Fruit fly (Drosophila melanogaster) whole organism, embryonic: Measurements from ENCODE around the gene hang.
A peak's percentile ranks its signal among the peaks of the same experiment; 100 is the strongest.

Experiments
- Adf1 ChIP-seq: fragments of 200-800 bp; sonication (Bioruptor generic); IDR thresholded peaks from 2 replicates; pipeline ENCODE4 v1.3.6; 2022; ENCODE audit warnings: missing biosample characterization, missing genetic modification characterization
- Antp ChIP-seq: fragments of 200-800 bp; sonication (Bioruptor generic); optimal IDR thresholded peaks from 3 replicates; lab custom pipeline; 2016; ENCODE audit warnings: missing biosample characterization, missing genetic modification characterization
- B-H1 ChIP-seq: fragments of 200-800 bp; sonication (Bioruptor generic); IDR thresholded peaks from 3 replicates; pipeline ENCODE4 v1.3.6; 2022; ENCODE audit warnings: missing biosample characterization, missing genetic modification characterization
- CG10267 ChIP-seq: fragments of 200-800 bp; sonication (Bioruptor generic); optimal IDR thresholded peaks from 2 replicates; lab custom pipeline; 2018; ENCODE audit warnings: missing biosample characterization, mild to moderate bottlenecking, missing genetic modification characterization, moderate library complexity
- CG10366 ChIP-seq: fragments of 200-800 bp; sonication (Bioruptor generic); IDR thresholded peaks from 2 replicates; pipeline ENCODE4 v1.3.6; 2022; ENCODE audit warnings: missing biosample characterization, missing genetic modification characterization
- CG10462 ChIP-seq: fragments of 200-800 bp; sonication (Bioruptor generic); optimal IDR thresholded peaks from 2 replicates; lab custom pipeline; 2016; ENCODE audit warnings: missing biosample characterization, missing genetic modification characterization
- CG10543 ChIP-seq: fragments of 200-800 bp; sonication (Bioruptor generic); optimal IDR thresholded peaks from 3 replicates; lab custom pipeline; 2017; ENCODE audit warnings: missing biosample characterization, mild to moderate bottlenecking, missing genetic modification characterization, moderate library complexity
- CG11723 ChIP-seq: fragments of 200-800 bp; sonication (Bioruptor generic); optimal IDR thresholded peaks from 2 replicates; lab custom pipeline; 2017; ENCODE audit warnings: missing biosample characterization, mild to moderate bottlenecking, missing genetic modification characterization
- CG13123 ChIP-seq: fragments of 200-800 bp; sonication (Bioruptor generic); optimal IDR thresholded peaks from 2 replicates; lab custom pipeline; 2016; ENCODE audit warnings: missing biosample characterization, missing genetic modification characterization
- CG13424 ChIP-seq: fragments of 200-800 bp; sonication (Bioruptor generic); optimal IDR thresholded peaks from 2 replicates; lab custom pipeline; 2019; ENCODE audit warnings: missing biosample characterization, mild to moderate bottlenecking, missing genetic modification characterization, moderate library complexity
- CG13624 ChIP-seq: fragments of 200-800 bp; sonication (Bioruptor generic); optimal IDR thresholded peaks from 2 replicates; lab custom pipeline; 2016; ENCODE audit warnings: missing biosample characterization, missing genetic modification characterization
- CG15269 ChIP-seq: fragments of 200-800 bp; sonication (Bioruptor generic); optimal IDR thresholded peaks from 2 replicates; lab custom pipeline; 2018; ENCODE audit warnings: missing biosample characterization, mild to moderate bottlenecking, missing genetic modification characterization, moderate library complexity
- CG15601 ChIP-seq: fragments of 200-800 bp; sonication (Bioruptor generic); optimal IDR thresholded peaks from 3 replicates; lab custom pipeline; 2019; ENCODE audit warnings: missing biosample characterization, mild to moderate bottlenecking, missing genetic modification characterization, moderate library complexity
- CG16813 ChIP-seq: fragments of 200-800 bp; sonication (Bioruptor generic); IDR thresholded peaks from 3 replicates; pipeline ENCODE4 v1.3.6; 2022; ENCODE audit warnings: missing biosample characterization, missing genetic modification characterization; ENCODE audit not compliant: partially characterized antibody
- CG17829 ChIP-seq: fragments of 200-800 bp; optimal IDR thresholded peaks from 2 replicates; lab custom pipeline; 2019; ENCODE audit warnings: missing biosample characterization, mild to moderate bottlenecking, missing genetic modification characterization, moderate library complexity
- CG1792 ChIP-seq: fragments of 200-800 bp; sonication (Bioruptor generic); optimal IDR thresholded peaks from 2 replicates; lab custom pipeline; 2016; ENCODE audit warnings: missing biosample characterization, missing genetic modification characterization
- CG32772 ChIP-seq: fragments of 200-800 bp; sonication (Bioruptor generic); IDR thresholded peaks from 2 replicates; pipeline ENCODE4 v1.3.6; 2022; ENCODE audit warnings: missing biosample characterization, missing genetic modification characterization
- CG3726 ChIP-seq: fragments of 200-800 bp; sonication (Bioruptor generic); IDR thresholded peaks from 3 replicates; pipeline ENCODE4, ENCODE4 v1.3.6; 2022; ENCODE audit warnings: missing biosample characterization, missing genetic modification characterization
- CG6683 ChIP-seq: fragments of 200-800 bp; sonication (Bioruptor generic); optimal IDR thresholded peaks from 2 replicates; lab custom pipeline; 2017; ENCODE audit warnings: missing biosample characterization, mild to moderate bottlenecking, missing genetic modification characterization, missing genetic modification reagents
- CG6813 ChIP-seq: fragments of 200-800 bp; sonication (Bioruptor generic); optimal IDR thresholded peaks from 2 replicates; lab custom pipeline; 2017; ENCODE audit warnings: missing biosample characterization, missing genetic modification characterization, mild to moderate bottlenecking, moderate library complexity, missing genetic modification reagents
- CG6854 ChIP-seq: fragments of 200-800 bp; sonication (Bioruptor generic); optimal IDR thresholded peaks from 3 replicates; lab custom pipeline; 2017; ENCODE audit warnings: missing biosample characterization, mild to moderate bottlenecking, missing genetic modification characterization
- CG9437 ChIP-seq: fragments of 200-800 bp; sonication (Bioruptor generic); optimal IDR thresholded peaks from 2 replicates; lab custom pipeline; 2018; ENCODE audit warnings: missing biosample characterization, mild to moderate bottlenecking, missing genetic modification characterization
- CTCF ChIP-seq: fragments of 200-800 bp; sonication (Bioruptor generic); optimal IDR thresholded peaks from 2 replicates; lab custom pipeline; 2017; ENCODE audit warnings: missing biosample characterization, mild to moderate bottlenecking, missing genetic modification characterization, moderate library complexity
- Dad ChIP-seq: fragments of 200-800 bp; sonication (Bioruptor generic); optimal IDR thresholded peaks from 3 replicates; lab custom pipeline; 2016; ENCODE audit warnings: missing biosample characterization, missing genetic modification characterization
- E2f2 ChIP-seq: fragments of 200-800 bp; sonication (Bioruptor generic); IDR thresholded peaks from 2 replicates; pipeline ENCODE4 v1.3.6; 2022; ENCODE audit warnings: missing biosample characterization, missing genetic modification characterization
- Elba2 ChIP-seq: fragments of 200-800 bp; sonication (Bioruptor generic); optimal IDR thresholded peaks from 3 replicates; lab custom pipeline; 2016; ENCODE audit warnings: missing biosample characterization, missing genetic modification characterization
- Gug ChIP-seq: fragments of 200-800 bp; sonication (Bioruptor generic); IDR thresholded peaks from 4 replicates; pipeline ENCODE4 v1.3.6; 2022; ENCODE audit warnings: missing biosample characterization, missing genetic modification characterization
- Lhr ChIP-seq: fragments of 200-800 bp; sonication (Bioruptor generic); optimal IDR thresholded peaks from 3 replicates; lab custom pipeline; 2017; ENCODE audit warnings: mild to moderate bottlenecking, missing biosample characterization, missing genetic modification reagents, missing genetic modification characterization
- Lim3 ChIP-seq: fragments of 200-800 bp; sonication (Bioruptor generic); IDR thresholded peaks from 2 replicates; pipeline ENCODE4 v1.3.6; 2022; ENCODE audit warnings: missing biosample characterization, missing genetic modification characterization
- Mad ChIP-seq: fragments of 200-800 bp; sonication (Bioruptor generic); optimal IDR thresholded peaks from 2 replicates; lab custom pipeline; 2016; ENCODE audit warnings: missing biosample characterization, missing genetic modification characterization
- NfI ChIP-seq: fragments of 200-800 bp; sonication (Bioruptor generic); optimal IDR thresholded peaks from 3 replicates; lab custom pipeline; 2018; ENCODE audit warnings: missing biosample characterization, mild to moderate bottlenecking, missing genetic modification characterization, moderate library complexity
- Taf1 ChIP-seq: fragments of 200-800 bp; sonication (Bioruptor generic); IDR thresholded peaks from 2 replicates; pipeline ENCODE4 v1.3.6; 2022; ENCODE audit warnings: missing biosample characterization, missing genetic modification characterization
- ac ChIP-seq: fragments of 200-800 bp; sonication (Bioruptor generic); optimal IDR thresholded peaks from 3 replicates; lab custom pipeline; 2017; ENCODE audit warnings: missing biosample characterization, mild to moderate bottlenecking, missing genetic modification characterization
- ato ChIP-seq: fragments of 200-800 bp; sonication (Bioruptor generic); IDR thresholded peaks from 2 replicates; pipeline ENCODE4 v1.3.6; 2022; ENCODE audit warnings: missing biosample characterization, missing genetic modification characterization; ENCODE audit not compliant: partially characterized antibody
- caup ChIP-seq: fragments of 200-800 bp; sonication (Bioruptor generic); optimal IDR thresholded peaks from 3 replicates; lab custom pipeline; 2017; ENCODE audit warnings: missing biosample characterization, mild to moderate bottlenecking, missing genetic modification characterization, moderate library complexity; ENCODE audit not compliant: severe bottlenecking
- corto ChIP-seq: fragments of 200-800 bp; sonication (Bioruptor generic); optimal IDR thresholded peaks from 2 replicates; lab custom pipeline; 2016; ENCODE audit warnings: missing biosample characterization, mild to moderate bottlenecking, missing genetic modification characterization, moderate library complexity
- crc ChIP-seq: fragments of 200-800 bp; sonication (Bioruptor generic); optimal IDR thresholded peaks from 2 replicates; lab custom pipeline; 2016; ENCODE audit warnings: missing biosample characterization, missing genetic modification characterization
- cwo ChIP-seq: fragments of 200-800 bp; sonication (Bioruptor generic); optimal IDR thresholded peaks from 3 replicates; lab custom pipeline; 2017; ENCODE audit warnings: missing biosample characterization, missing genetic modification characterization, mild to moderate bottlenecking, moderate library complexity, missing genetic modification reagents
- dan ChIP-seq: fragments of 200-800 bp; sonication (Bioruptor generic); IDR thresholded peaks from 2 replicates; pipeline ENCODE4 v1.3.6; 2022; ENCODE audit warnings: missing biosample characterization, missing genetic modification characterization
- dimm ChIP-seq: fragments of 200-800 bp; sonication (Bioruptor generic); IDR thresholded peaks from 2 replicates; pipeline ENCODE4 v1.3.6; 2022; ENCODE audit warnings: missing biosample characterization, missing genetic modification characterization
- gce ChIP-seq: fragments of 200-800 bp; sonication (Bioruptor generic); IDR thresholded peaks from 3 replicates; pipeline ENCODE4 v1.3.6; 2022; ENCODE audit warnings: missing biosample characterization, missing genetic modification characterization
- grn ChIP-seq: fragments of 200-800 bp; sonication (Bioruptor generic); optimal IDR thresholded peaks from 3 replicates; lab custom pipeline; 2017; ENCODE audit warnings: missing biosample characterization, missing genetic modification characterization
- luna ChIP-seq: fragments of 200-800 bp; sonication (Bioruptor generic); optimal IDR thresholded peaks from 2 replicates; lab custom pipeline; 2016; ENCODE audit warnings: missing biosample characterization, missing genetic modification characterization
- nau ChIP-seq: fragments of 200-800 bp; sonication (Bioruptor generic); optimal IDR thresholded peaks from 3 replicates; lab custom pipeline; 2017; ENCODE audit warnings: missing biosample characterization, mild to moderate bottlenecking, missing genetic modification characterization, missing genetic modification reagents
- nmo ChIP-seq: fragments of 200-800 bp; sonication (Bioruptor generic); optimal IDR thresholded peaks from 2 replicates; lab custom pipeline; 2018; ENCODE audit warnings: missing biosample characterization, mild to moderate bottlenecking, missing genetic modification characterization, moderate library complexity
- onecut ChIP-seq: fragments of 200-800 bp; sonication (Bioruptor generic); IDR thresholded peaks from 2 replicates; pipeline ENCODE4 v1.3.6; 2022; ENCODE audit warnings: missing biosample characterization, missing genetic modification characterization
- slp2 ChIP-seq: fragments of 200-800 bp; sonication (Bioruptor generic); optimal IDR thresholded peaks from 2 replicates; lab custom pipeline; 2016; ENCODE audit warnings: missing biosample characterization, missing genetic modification characterization
- usp ChIP-seq: fragments of >200 bp; optimal IDR thresholded peaks from 2 replicates; lab custom pipeline; 2017; ENCODE audit warnings: missing biosample characterization, missing genetic modification characterization
- vvl ChIP-seq: fragments of 200-800 bp; sonication (Bioruptor generic); IDR thresholded peaks from 2 replicates; pipeline ENCODE4 v1.3.6; 2022; ENCODE audit warnings: missing biosample characterization, missing genetic modification characterization

hang gene

DNA sequence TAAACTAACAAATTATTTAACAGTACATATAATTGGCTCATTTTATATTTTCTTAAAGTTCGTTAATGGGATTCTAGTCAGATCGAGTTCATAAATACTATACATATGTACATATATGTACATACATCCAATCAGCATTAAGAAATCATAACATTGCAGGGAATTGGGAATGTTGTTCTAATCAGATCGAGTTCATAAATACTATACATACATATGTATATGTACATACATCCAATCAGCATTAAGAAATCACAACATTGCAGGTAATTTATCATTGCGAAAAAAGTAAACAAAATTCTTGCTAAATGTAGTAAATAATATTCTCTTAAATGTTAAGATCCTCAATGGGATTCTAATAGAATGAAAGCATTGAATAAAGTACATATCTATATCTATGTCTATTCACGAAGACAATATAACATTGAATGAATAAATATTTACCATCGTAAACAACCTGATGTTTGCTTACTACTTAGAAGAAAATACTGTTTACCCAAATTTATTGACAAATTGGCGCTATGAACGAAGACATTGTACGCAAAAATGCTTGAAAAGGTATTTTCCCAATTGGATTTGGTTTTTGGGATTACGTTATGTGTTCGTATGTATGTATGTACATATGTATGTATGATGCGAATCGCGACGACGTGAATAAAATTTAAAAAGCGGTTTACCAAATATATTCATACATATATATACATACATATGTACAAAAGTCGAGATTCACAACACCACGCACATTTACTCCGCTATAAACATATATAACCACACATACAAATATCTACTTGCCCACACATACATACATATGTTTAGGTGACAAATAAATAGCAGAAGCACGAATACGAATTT is 38.7 kb upstream of the hang start (continued):
- no peak for TF ChIP-seq dan
- no peak for TF ChIP-seq Lim3 (GFP tag; lab: Robert Waterston, UW)
- peak; percentile 49 for TF ChIP-seq CG9437 (GFP tag; lab: Kevin White, UChicago)
- TF ChIP-seq CG1792 (GFP tag; lab: Kevin White, UChicago): peak; percentile 57
- TF ChIP-seq CG6854: peak; percentile 76
- no peak for TF ChIP-seq Mad (GFP tag; lab: Kevin White, UChicago)
- TF ChIP-seq slp2 (GFP tag; lab: Kevin White, UChicago): no peak
- TF ChIP-seq CG16813 (GFP tag; lab: Robert Waterston, UW): no peak
- TF ChIP-seq cwo: peak; percentile 75
- TF ChIP-seq CG10366 (GFP tag; lab: Robert Waterston, UW): no peak; the same call in 1 of the 2 replicates
- no peak for TF ChIP-seq CG11723 (GFP tag; lab: Kevin White, UChicago)
- TF ChIP-seq CG32772 (GFP tag; lab: Robert Waterston, UW): no peak
- TF ChIP-seq luna (GFP tag; lab: Kevin White, UChicago): peak; percentile 68
- TF ChIP-seq Taf1 (GFP tag; lab: Robert Waterston, UW): no peak
- TF ChIP-seq dimm (GFP tag; lab: Robert Waterston, UW): no peak
- no peak for TF ChIP-seq NfI
- peak; percentile 80 for TF ChIP-seq CG6683 (GFP tag; lab: Kevin White, UChicago)
- TF ChIP-seq grn (GFP tag; lab: Kevin White, UChicago): peak; percentile 72
- no peak for TF ChIP-seq Gug (GFP tag; lab: Robert Waterston, UW)
- peak; percentile 12 for TF ChIP-seq CTCF
- peak; percentile 89 for TF ChIP-seq CG15601 (tag; lab: Kevin White, UChicago)
- no peak for TF ChIP-seq gce (GFP tag; lab: Robert Waterston, UW)
- peak; percentile 75 for TF ChIP-seq CG13123 (GFP tag; lab: Kevin White, UChicago)
- peak; percentile 45 for TF ChIP-seq CG10462 (GFP tag; lab: Kevin White, UChicago)
- TF ChIP-seq ac: peak; percentile 74
- TF ChIP-seq B-H1 (GFP tag; lab: Robert Waterston, UW): peak; percentile 38; the same call in 1 of the 3 replicates
- TF ChIP-seq nmo (GFP tag; lab: Kevin White, UChicago): no peak
- no peak for TF ChIP-seq corto (GFP tag; lab: Kevin White, UChicago)
- TF ChIP-seq CG10543 (GFP tag; lab: Kevin White, UChicago): peak; percentile 95
- peak; percentile 72 for TF ChIP-seq onecut (GFP tag; lab: Robert Waterston, UW)
- peak; percentile 43; the same call in 1 of the 2 replicates for TF ChIP-seq E2f2 (GFP tag; lab: Robert Waterston, UW)
- TF ChIP-seq Adf1 (GFP tag; lab: Robert Waterston, UW): peak; percentile 37; the same call in 1 of the 2 replicates
- TF ChIP-seq Elba2: peak; percentile 1
- TF ChIP-seq Antp: no peak
- peak; percentile 92 for TF ChIP-seq caup
- no peak for TF ChIP-seq ato (GFP tag; lab: Robert Waterston, UW)
- TF ChIP-seq Lhr: peak; percentile 32
- TF ChIP-seq vvl (GFP tag; lab: Robert Waterston, UW): peak; percentile 41; the same call in 1 of the 2 replicates
- TF ChIP-seq CG6813 (GFP tag; lab: Kevin White, UChicago): peak; percentile 95
- no peak for TF ChIP-seq Dad (GFP tag; lab: Kevin White, UChicago)
- peak; percentile 84 for TF ChIP-seq CG15269 (tag; lab: Kevin White, UChicago)
- peak; percentile 32 for TF ChIP-seq CG10267
- no peak for TF ChIP-seq usp (GFP tag; lab: Kevin White, UChicago)
- peak; percentile 62 for TF ChIP-seq CG13624 (GFP tag; lab: Kevin White, UChicago)
- peak; percentile 64 for TF ChIP-seq crc (GFP tag; lab: Kevin White, UChicago)
- peak; percentile 72 for TF ChIP-seq CG13424 (tag; lab: Kevin White, UChicago)
- peak; percentile 50 for TF ChIP-seq CG17829 (tag; lab: Kevin White, UChicago)
- no peak for TF ChIP-seq nau
- TF ChIP-seq CG3726: no peak; the same call in 2 of the 3 replicates
